Worm (Caenorhabditis elegans): ENCODE data around the gene C34H4.1.

C34H4.1 gene

DNA sequence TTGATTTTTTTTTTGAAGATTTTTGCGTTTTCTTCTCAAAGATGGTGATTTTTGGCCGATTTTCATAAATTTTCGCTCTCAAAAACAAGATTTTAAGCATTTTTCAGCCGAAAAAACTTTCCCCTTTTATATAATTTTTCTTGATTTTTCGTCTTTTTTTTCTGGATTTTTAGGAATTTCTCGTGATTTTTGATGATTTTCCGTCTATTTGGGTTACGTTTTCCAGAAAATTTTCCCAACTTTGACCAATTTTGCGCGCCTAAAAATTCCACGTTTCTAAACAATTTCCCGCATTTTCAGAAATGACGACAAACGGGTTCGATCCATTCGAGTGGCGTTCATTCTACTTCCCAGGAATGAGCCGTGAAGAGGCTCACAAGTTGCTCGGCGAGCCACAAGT lies 41.6 kb downstream of the C34H4.1 start, which contains the start of gene ced-2:
Gene ced-2 (plus strand): TSS at position 301 of the 400 bp plus-strand sequence.
- TF ChIP-seq lin-39 (tag; optimal IDR thresholded peaks at IDR 0.05): no peak
- TF ChIP-seq swsn-7 (tag; optimal IDR thresholded peaks at IDR 0.05): no peak
- no peak for TF ChIP-seq snu-23 (GFP tag; optimal IDR thresholded peaks at IDR 0.05)

DNA sequence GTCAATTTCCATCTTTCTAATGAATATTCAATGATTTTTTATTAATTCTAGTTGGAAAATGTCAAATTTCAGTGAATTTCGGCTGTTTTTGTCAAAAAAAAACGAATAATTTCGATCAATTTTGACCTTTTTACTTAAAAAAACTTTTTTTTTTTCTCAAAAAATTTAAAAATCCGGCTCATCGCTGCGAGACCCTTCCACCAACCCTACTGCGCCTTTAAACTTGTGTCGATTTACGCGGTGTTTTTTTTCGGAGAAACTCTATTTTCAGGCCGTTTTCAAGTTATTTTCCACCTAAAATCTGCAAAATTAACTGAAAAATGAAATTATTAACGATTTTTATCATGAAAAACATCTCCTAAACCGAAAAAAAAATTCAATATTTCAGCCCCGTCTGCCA lies 45.4 kb downstream of the C34H4.1 start:
- TF ChIP-seq ets-5 (GFP tag; IDR thresholded peaks at IDR 0.05) (no peak), irx-1 (tag; optimal IDR thresholded peaks at IDR 0.05) (no peak), unc-62 (GFP tag; optimal IDR thresholded peaks at IDR 0.05) (no peak), fkh-4 (tag; optimal IDR thresholded peaks at IDR 0.05; ENCODE audit: borderline replicate concordance) (no peak), skn-1 (tag; optimal IDR thresholded peaks at IDR 0.05) (no peak), ztf-11 (tag; optimal IDR thresholded peaks at IDR 0.05) (no peak), sup-37 (GFP tag; optimal IDR thresholded peaks at IDR 0.05) (no peak), lsy-2 (tag; optimal IDR thresholded peaks at IDR 0.05) (no peak), nhr-20 (tag; optimal IDR thresholded peaks at IDR 0.05) (no peak), lin-14 (GFP tag; optimal IDR thresholded peaks at IDR 0.05) (no peak), efl-1 (optimal IDR thresholded peaks at IDR 0.05) (peak in 1 of 2 experiments; percentile 54), efl-1 (GFP tag; optimal IDR thresholded peaks at IDR 0.05 in 1 of 2) (peak in 1 of 2 experiments; percentile 8), pag-3 (tag; optimal IDR thresholded peaks at IDR 0.05; ENCODE audit: borderline replicate concordance, insufficient read depth) (no peak), dpl-1 (GFP tag; optimal IDR thresholded peaks at IDR 0.05) (peak in 1 of 3 experiments; percentile 4), lin-35 (GFP tag; optimal IDR thresholded peaks at IDR 0.05) (no peak), nhr-28 (tag; optimal IDR thresholded peaks at IDR 0.05) (no peak), F16B12.6 (tag; optimal IDR thresholded peaks at IDR 0.05) (no peak), vab-15 (tag; optimal IDR thresholded peaks at IDR 0.05) (no peak), lin-13 (GFP tag; optimal IDR thresholded peaks at IDR 0.05) (no peak)

DNA sequence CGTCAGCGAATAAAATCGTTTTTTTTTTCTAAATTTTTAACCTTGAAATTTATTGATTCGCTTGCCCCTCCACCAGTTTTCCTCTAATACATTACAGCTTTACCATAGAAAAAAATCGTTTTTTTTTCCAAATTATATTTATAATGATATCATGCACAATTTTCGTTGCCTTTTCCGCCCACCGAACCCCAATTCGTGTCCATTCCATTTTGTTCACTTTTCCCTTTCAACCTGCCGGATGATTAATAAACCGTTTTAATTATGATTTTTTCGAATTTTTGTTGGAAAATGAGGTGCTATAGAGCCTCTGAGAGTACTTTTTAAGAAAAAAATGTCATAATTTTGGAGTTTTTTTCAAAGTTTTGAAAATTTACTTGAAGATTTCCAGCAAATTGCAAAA lies 46.0 kb downstream of the C34H4.1 start, which contains the start of gene set-23:
Gene set-23 (plus strand): TSS at position 301 of the 400 bp plus-strand sequence.
- no peak for TF ChIP-seq dpl-1 (GFP tag; optimal IDR thresholded peaks at IDR 0.05)
- no peak for TF ChIP-seq lsy-2 (tag; optimal IDR thresholded peaks at IDR 0.05)
- no peak for TF ChIP-seq fkh-10 (GFP tag; optimal IDR thresholded peaks at IDR 0.05)
- TF ChIP-seq elt-3 (tag; optimal IDR thresholded peaks at IDR 0.05): no peak
- TF ChIP-seq alr-1 (tag; optimal IDR thresholded peaks at IDR 0.05; ENCODE audit: borderline replicate concordance): no peak
- TF ChIP-seq ceh-63 (GFP tag; optimal IDR thresholded peaks at IDR 0.05): no peak
- no peak for TF ChIP-seq egl-13 (tag; optimal IDR thresholded peaks at IDR 0.05)
- no peak for TF ChIP-seq mep-1 (tag; optimal IDR thresholded peaks at IDR 0.05)
- TF ChIP-seq snpc-4 (tag; optimal IDR thresholded peaks at IDR 0.05): no peak
- no peak for TF ChIP-seq C04F5.9 (tag; optimal IDR thresholded peaks at IDR 0.05)
- no peak for TF ChIP-seq C16A3.4 (tag; optimal IDR thresholded peaks at IDR 0.05)
- no peak for TF ChIP-seq lir-3 (tag; optimal IDR thresholded peaks at IDR 0.05; ENCODE audit: poor library complexity)
- no peak for TF ChIP-seq ces-1 (GFP tag; optimal IDR thresholded peaks at IDR 0.05)
- TF ChIP-seq swsn-7 (tag; optimal IDR thresholded peaks at IDR 0.05): no peak
- no peak for TF ChIP-seq ztf-4 (tag; optimal IDR thresholded peaks at IDR 0.05)
- TF ChIP-seq zag-1 (tag; optimal IDR thresholded peaks at IDR 0.05): no peak
- no peak for TF ChIP-seq ceh-90 (tag; optimal IDR thresholded peaks at IDR 0.05)
- no peak for TF ChIP-seq F16B12.6 (tag; optimal IDR thresholded peaks at IDR 0.05)
- TF ChIP-seq tlp-1 (tag; optimal IDR thresholded peaks at IDR 0.05): no peak
- TF ChIP-seq hlh-4 (tag; optimal IDR thresholded peaks at IDR 0.05): no peak

DNA sequence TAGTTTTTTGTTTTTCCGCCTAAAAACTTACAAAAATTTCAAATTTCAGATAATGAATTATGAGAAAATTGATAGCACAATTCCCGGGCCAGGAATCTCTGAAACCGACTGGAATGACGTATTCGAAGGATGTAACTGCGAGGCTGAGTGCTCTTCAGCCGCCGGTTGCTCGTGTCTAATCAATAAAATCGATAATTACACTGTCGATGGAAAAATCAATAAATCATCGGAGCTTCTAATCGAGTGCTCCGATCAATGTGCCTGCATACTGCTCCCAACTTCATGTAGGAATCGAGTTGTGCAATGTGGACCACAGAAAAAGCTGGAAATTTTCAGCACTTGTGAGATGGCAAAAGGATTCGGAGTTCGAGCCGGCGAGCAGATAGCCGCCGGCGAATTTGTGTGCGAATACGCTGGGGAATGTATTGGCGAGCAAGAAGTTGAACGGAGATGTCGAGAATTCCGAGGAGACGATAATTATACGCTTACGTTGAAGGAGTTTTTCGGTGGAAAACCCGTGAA lies 47.6 kb downstream of the C34H4.1 start:
- TF ChIP-seq ceh-63 (GFP tag; optimal IDR thresholded peaks at IDR 0.05) (no peak), isw-1 (GFP tag; IDR thresholded peaks at IDR 0.05) (no peak), lin-15B (tag; optimal IDR thresholded peaks at IDR 0.05) (no peak), nhr-77 (tag; optimal IDR thresholded peaks at IDR 0.05) (no peak), zag-1 (tag; optimal IDR thresholded peaks at IDR 0.05) (no peak), sptf-1 (tag; optimal IDR thresholded peaks at IDR 0.05) (no peak), fos-1 (tag; optimal IDR thresholded peaks at IDR 0.05) (no peak), nhr-85 (tag) (no peak), pqm-1 (tag; optimal IDR thresholded peaks at IDR 0.05) (no peak), pag-3 (tag; optimal IDR thresholded peaks at IDR 0.05; ENCODE audit: borderline replicate concordance, insufficient read depth) (no peak), nhr-20 (tag; optimal IDR thresholded peaks at IDR 0.05) (no peak), sup-37 (GFP tag; optimal IDR thresholded peaks at IDR 0.05) (no peak), nhr-19 (GFP tag; conservative IDR thresholded peaks at IDR 0.05) (no peak), lin-39 (tag; optimal IDR thresholded peaks at IDR 0.05) (no peak), ceh-8 (GFP tag; optimal IDR thresholded peaks at IDR 0.05) (no peak), Y116A8C.19 (tag; optimal IDR thresholded peaks at IDR 0.05; ENCODE audit: borderline replicate concordance) (no peak), ztf-11 (tag; optimal IDR thresholded peaks at IDR 0.05) (no peak), sox-4 (tag; optimal IDR thresholded peaks at IDR 0.05) (no peak)

All from whole organism, L1 larva.